Worm (Caenorhabditis elegans) whole organism, L4/young adult: Measurements from ENCODE around the gene col-149.
A peak's percentile ranks its signal among the peaks of the same experiment; 100 is the strongest.

Source experiments
- W03F9.2 ChIP-seq: fragments of 150-350 bp; optimal IDR thresholded peaks from 2 replicates; lab custom pipeline; 2014; ENCODE audit warnings: missing biosample characterization, missing genetic modification characterization
- dao-5 ChIP-seq: sonication (generic microtip); optimal IDR thresholded peaks from 2 replicates; lab custom pipeline; 2016; ENCODE audit warnings: missing genotype, missing genetic modification characterization, moderate library complexity, missing compliant biosample characterization
- him-1 ChIP-seq: sonication (generic microtip); optimal IDR thresholded peaks from 2 replicates; lab custom pipeline; 2016; ENCODE audit warnings: missing genotype, missing genetic modification reagents, missing genetic modification characterization, missing compliant biosample characterization

col-149 gene

DNA sequence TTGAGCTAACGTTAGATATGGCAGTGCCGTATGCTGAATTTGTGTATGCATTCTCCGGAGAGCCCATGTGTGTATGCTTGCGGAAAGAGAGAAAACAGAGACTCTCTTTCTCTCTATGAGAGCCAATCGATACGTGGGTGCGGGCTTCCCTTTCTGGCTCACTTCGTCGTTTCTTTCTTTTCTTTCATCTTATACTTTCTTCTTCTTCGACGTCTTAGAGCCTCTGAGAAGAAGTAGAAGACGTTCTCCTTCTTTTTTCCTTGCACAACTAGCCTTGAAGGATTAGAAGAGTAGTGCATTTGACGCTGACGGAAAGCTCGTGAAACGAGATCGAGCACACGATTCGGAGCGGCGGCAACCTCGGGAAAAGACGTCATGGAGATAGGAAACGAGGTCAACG, 18.8 kb downstream of the col-149 start:
- TF ChIP-seq W03F9.2 (no peak), dao-5 (tag; lab: Kevin White, UChicago) (no peak), him-1 (tag; lab: Kevin White, UChicago) (peak; percentile 46)

DNA sequence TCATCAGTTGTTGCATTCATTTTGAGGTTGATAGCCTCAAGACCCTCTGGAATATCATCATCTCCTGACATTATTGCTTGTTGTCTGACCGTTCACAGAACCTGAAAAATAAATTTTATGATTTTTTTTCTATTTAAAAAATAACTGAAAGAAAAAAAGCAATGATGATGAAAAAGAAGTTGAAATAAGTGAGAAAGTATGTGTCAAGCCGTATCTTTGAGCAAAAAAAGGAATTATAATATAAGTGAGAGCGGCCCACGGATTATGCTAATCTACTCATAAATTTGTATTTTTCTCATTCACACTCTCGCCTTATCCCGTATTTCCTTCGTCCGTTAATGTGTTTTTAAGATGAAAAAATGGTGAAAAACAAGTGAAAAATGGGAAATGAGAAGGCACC, 22.5 kb downstream of the col-149 start, which contains the start of gene ric-4:
Gene ric-4, minus strand, starts transcription at position 101 of the 400 bp plus-strand sequence.
- no peak for TF ChIP-seq W03F9.2
- no peak for TF ChIP-seq him-1 (tag; lab: Kevin White, UChicago)
- no peak for TF ChIP-seq dao-5 (tag; lab: Kevin White, UChicago)

ce11 chrV:10266050-10266449, 26.6 kb downstream of the col-149 start:
- TF ChIP-seq W03F9.2 = no peak
- TF ChIP-seq him-1 (tag; lab: Kevin White, UChicago) = no peak
- TF ChIP-seq dao-5 (tag; lab: Kevin White, UChicago) = no peak

ce11 chrV:10265019-10265418, 27.6 kb downstream of the col-149 start:
- TF ChIP-seq him-1 (tag; lab: Kevin White, UChicago) (no peak), W03F9.2 (no peak), dao-5 (tag; lab: Kevin White, UChicago) (no peak)

ce11 chrV:10260460-10260859, 32.2 kb downstream of the col-149 start, which contains the start of gene sri-18:
TSS of gene sri-18 (minus strand) at chrV:10260560.
- TF ChIP-seq W03F9.2 (no peak), him-1 (tag; lab: Kevin White, UChicago) (peak; percentile 15)

- TF ChIP-seq dao-5 (tag; lab: Kevin White, UChicago) (no peak), W03F9.2 (no peak), him-1 (tag; lab: Kevin White, UChicago) (no peak)
Observed at ce11 chrV:10256050-10256449, 36.6 kb downstream of the col-149 start, which contains the start of gene nhr-232. TSS of gene nhr-232 (plus strand) at chrV:10256170.

DNA sequence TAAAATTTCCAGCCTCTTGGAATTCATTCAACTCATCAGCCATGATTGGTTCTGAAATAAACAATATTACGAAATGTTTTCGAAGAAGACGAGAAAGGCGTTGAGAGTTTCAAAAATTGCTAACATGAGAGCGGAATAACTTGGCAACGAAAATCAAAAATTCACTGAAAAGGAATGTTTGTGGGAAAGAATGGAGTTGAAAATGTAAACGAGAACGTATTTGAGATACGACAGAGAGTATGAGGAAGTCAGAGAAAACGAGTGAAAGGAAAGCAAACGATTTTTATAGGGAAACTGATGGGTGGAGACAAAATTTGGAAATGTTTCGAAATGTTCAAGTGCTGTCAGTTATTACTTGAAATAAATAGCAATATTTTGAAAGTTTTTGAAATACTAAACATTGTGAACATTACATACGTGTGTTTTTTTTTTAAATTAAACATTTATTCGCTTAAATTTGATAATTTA, 37.6 kb downstream of the col-149 start, which contains the start of gene rop-1:
Gene rop-1, minus strand, starts transcription at position 51 of the 468 bp plus-strand sequence.
- TF ChIP-seq him-1 (tag; lab: Kevin White, UChicago) (no peak), dao-5 (tag; lab: Kevin White, UChicago) (no peak), W03F9.2 (no peak)

ce11 chrV:10252682-10253081, 40.0 kb downstream of the col-149 start:
- TF ChIP-seq W03F9.2 (no peak), him-1 (tag; lab: Kevin White, UChicago) (no peak), dao-5 (tag; lab: Kevin White, UChicago) (no peak)

ce11 chrV:10249515-10249914, 43.2 kb downstream of the col-149 start:
- TF ChIP-seq dao-5 (tag; lab: Kevin White, UChicago) (no peak), him-1 (tag; lab: Kevin White, UChicago) (no peak), W03F9.2 (no peak)

DNA sequence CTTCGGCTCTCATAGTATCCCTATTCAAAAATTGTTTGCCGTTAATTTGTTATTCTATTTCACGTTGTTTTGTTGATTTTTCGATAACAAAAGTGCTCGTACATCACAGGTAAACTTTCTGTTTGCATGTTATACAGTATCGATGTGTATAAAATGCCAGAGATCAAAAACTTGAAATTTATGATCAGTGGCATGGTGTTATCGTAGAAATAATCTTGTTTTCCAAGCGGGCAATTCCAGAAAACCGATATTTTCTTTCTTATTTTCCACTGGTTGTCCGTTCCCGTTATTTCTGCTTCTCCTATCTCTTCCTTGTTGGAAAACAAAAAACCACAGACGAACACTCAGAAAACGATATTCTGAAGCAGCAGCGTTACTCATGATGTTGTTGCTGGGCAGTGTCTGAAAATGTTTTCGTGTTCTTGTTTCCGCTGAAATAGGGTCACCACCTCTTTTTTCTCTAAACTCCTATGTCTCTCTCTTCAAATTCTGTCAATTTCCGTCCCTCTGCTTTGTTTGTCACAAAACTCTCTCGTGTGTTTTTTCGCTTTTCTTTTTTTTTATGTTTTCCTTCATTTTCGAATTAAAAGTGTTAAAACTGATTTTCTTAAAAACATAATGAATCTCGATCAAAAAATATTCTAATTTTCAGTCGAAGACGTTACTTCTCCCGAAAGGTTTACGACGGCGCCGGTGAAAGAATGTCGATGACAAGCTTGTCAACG, 44.3 kb downstream of the col-149 start, which contains the start of gene akt-1:
Gene akt-1, plus strand, starts transcription at position 651 of the 725 bp plus-strand sequence.
- no peak for TF ChIP-seq him-1 (tag; lab: Kevin White, UChicago)

DNA sequence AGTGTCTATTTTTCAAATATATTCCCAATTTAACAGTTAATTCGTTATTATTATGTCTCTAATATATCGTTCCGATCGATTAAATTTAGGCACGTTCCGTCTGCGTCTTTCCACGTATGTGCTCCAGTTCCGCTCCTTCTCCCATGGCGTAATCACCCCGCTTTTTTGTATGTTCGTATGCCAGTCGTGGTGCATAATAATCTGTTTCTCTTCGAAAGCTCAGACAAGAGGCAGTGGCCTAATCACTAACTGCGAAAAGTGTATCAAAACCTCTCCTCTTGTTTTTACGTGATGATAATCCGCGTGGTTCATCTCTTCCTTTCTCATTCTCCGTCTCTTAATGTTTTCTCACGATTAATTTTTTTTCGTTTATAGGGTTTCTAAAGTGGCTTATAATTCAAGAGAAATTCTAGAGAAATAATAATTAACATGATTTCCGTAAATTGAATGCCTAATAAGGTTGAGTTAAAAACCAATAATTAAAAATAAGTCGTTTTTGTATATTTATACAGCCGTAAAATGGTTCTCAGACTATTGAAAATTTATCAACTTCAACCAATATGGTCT, 44.9 kb downstream of the col-149 start:
- TF ChIP-seq him-1 (tag; lab: Kevin White, UChicago) = no peak
- TF ChIP-seq dao-5 (tag; lab: Kevin White, UChicago) = no peak
- no peak for TF ChIP-seq W03F9.2

DNA sequence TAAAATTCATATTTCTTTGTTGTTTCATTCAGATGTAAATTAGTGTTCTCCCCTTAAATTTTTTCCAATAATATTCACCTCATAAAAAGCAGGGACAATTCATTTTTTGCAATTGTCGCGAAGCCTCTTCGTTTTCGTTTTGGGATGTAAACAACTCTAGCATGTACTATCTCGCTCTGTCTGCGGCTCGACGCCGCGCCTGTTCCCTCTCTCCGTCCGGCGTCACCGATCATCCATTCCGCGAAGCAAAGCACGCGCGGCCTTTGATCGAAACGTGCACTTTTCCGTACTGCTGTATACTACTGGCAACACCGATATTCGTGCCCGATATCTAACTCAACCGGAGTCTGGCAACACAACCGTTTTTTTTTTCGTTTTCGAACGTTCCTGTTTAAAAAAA, 45.7 kb downstream of the col-149 start:
- TF ChIP-seq W03F9.2 (no peak), him-1 (tag; lab: Kevin White, UChicago) (no peak), dao-5 (tag; lab: Kevin White, UChicago) (no peak)

- TF ChIP-seq W03F9.2 = no peak
- TF ChIP-seq dao-5 (tag; lab: Kevin White, UChicago) = no peak
- no peak for TF ChIP-seq him-1 (tag; lab: Kevin White, UChicago)
Observed at ce11 chrV:10246443-10246885, 46.2 kb downstream of the col-149 start.

DNA sequence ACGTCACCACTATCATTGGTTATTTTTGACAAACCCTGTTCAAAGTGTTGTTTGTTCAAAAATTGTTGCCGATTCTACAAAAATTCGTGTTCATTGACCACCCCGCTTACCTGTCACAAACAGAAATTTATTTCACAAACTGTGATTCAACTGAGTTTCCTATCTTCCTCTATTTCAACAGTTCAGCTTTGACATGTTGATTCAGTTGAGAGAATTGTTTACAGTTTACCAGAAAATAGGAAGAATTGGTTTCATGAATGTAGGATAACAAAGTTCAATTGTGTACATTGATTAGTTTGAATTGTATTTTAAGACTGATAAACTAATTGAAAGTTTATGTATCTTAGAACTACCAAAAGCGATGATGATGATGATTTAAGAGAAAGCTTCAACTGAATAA, 47.1 kb downstream of the col-149 start:
- TF ChIP-seq him-1 (tag; lab: Kevin White, UChicago) (no peak), dao-5 (tag; lab: Kevin White, UChicago) (no peak), W03F9.2 (no peak)
